Worm (Caenorhabditis elegans): ENCODE measurements around the gene nucl-1.

nucl-1 gene

ce11 chrIV:8289580-8290323 is 422 bp upstream of the nucl-1 start, which contains the start of gene daf-31 (continued):
- TF ChIP-seq unc-3 (GFP tag; conservative IDR thresholded peaks at IDR 0.05) (no peak), unc-3 (tag; optimal IDR thresholded peaks at IDR 0.05) (no peak), lim-6 (tag; optimal IDR thresholded peaks at IDR 0.05) (no peak), Y22D7AL.16 (tag; optimal IDR thresholded peaks at IDR 0.05) (no peak)

DNA sequence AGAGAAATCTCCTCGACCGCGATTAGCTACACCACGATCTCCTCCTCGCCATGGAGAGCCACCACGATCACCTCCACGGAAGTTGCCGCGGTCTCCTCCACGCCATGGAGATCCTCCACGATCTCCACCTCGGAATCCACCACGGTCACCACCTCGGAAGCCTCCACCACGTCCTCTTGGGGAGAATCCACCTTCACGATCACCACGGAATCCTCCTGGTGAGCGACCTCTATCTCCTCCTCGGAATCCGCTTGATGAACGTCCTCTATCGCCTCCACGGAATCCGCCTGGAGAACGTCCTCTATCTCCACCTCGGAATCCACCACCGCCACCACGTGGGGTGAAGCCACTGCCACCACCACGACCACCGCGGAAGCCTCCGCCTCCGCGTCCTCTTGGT is 225 bp downstream of the nucl-1 start:
- TF ChIP-seq ztf-16 (tag; optimal IDR thresholded peaks at IDR 0.05): no peak
- TF ChIP-seq mec-3 (tag; optimal IDR thresholded peaks at IDR 0.05; ENCODE audit: borderline replicate concordance): no peak
- TF ChIP-seq unc-55 (GFP tag; optimal IDR thresholded peaks at IDR 0.05): no peak
- TF ChIP-seq ref-2 (tag; optimal IDR thresholded peaks at IDR 0.05): no peak
- TF ChIP-seq che-1 (tag; optimal IDR thresholded peaks at IDR 0.05): no peak
- TF ChIP-seq pqm-1 (tag; optimal IDR thresholded peaks at IDR 0.05): no peak
- TF ChIP-seq F13H6.1 (tag; optimal IDR thresholded peaks at IDR 0.05): no peak
- TF ChIP-seq pha-2 (tag; optimal IDR thresholded peaks at IDR 0.05): no peak
- TF ChIP-seq ceh-48 (tag; optimal IDR thresholded peaks at IDR 0.05): no peak
- no peak for TF ChIP-seq nhr-11 (tag; optimal IDR thresholded peaks at IDR 0.05)
- no peak for TF ChIP-seq unc-42 (tag; optimal IDR thresholded peaks at IDR 0.05)
- TF ChIP-seq ahr-1 (tag; optimal IDR thresholded peaks at IDR 0.05): no peak
- TF ChIP-seq ceh-31 (tag; optimal IDR thresholded peaks at IDR 0.05): no peak
- TF ChIP-seq sox-2 (GFP tag; IDR thresholded peaks at IDR 0.05): no peak
- no peak for TF ChIP-seq C08G9.2 (tag; optimal IDR thresholded peaks at IDR 0.05)

ce11 chrIV:8287287-8287686 is 2.0 kb downstream of the nucl-1 start:
- no peak for TF ChIP-seq elt-4 (tag; optimal IDR thresholded peaks at IDR 0.05)
- no peak for TF ChIP-seq tbx-7 (tag; optimal IDR thresholded peaks at IDR 0.05)
- no peak for TF ChIP-seq fkh-10 (GFP tag; optimal IDR thresholded peaks at IDR 0.05)
- no peak for TF ChIP-seq che-1 (tag; optimal IDR thresholded peaks at IDR 0.05)
- TF ChIP-seq npax-4 (tag; optimal IDR thresholded peaks at IDR 0.05): no peak
- no peak for TF ChIP-seq eyg-1 (tag; optimal IDR thresholded peaks at IDR 0.05)
- no peak for TF ChIP-seq mec-3 (tag; optimal IDR thresholded peaks at IDR 0.05; ENCODE audit: borderline replicate concordance)
- no peak for TF ChIP-seq lim-6 (tag; optimal IDR thresholded peaks at IDR 0.05)
- TF ChIP-seq gmeb-2 (tag; optimal IDR thresholded peaks at IDR 0.05): no peak
- TF ChIP-seq hlh-6 (tag; optimal IDR thresholded peaks at IDR 0.05): no peak
- no peak for TF ChIP-seq ceh-30 (tag; optimal IDR thresholded peaks at IDR 0.05)
- TF ChIP-seq dmd-4 (tag; optimal IDR thresholded peaks at IDR 0.05; ENCODE audit: borderline replicate concordance): no peak

- TF ChIP-seq pag-3 (tag; optimal IDR thresholded peaks at IDR 0.05; ENCODE audit: borderline replicate concordance) (no peak), ttx-3 (tag; optimal IDR thresholded peaks at IDR 0.05) (no peak), tbx-2 (tag; optimal IDR thresholded peaks at IDR 0.05) (no peak), sox-2 (GFP tag; IDR thresholded peaks at IDR 0.05) (no peak), ceh-45 (GFP tag; IDR thresholded peaks at IDR 0.05) (no peak), rnt-1 (tag; optimal IDR thresholded peaks at IDR 0.05) (no peak), hlh-6 (tag; optimal IDR thresholded peaks at IDR 0.05) (no peak), dmd-4 (tag; optimal IDR thresholded peaks at IDR 0.05; ENCODE audit: borderline replicate concordance) (no peak), pha-4 (tag; optimal IDR thresholded peaks at IDR 0.05) (no peak)
Observed at ce11 chrIV:8286352-8286751, 3.0 kb downstream of the nucl-1 start, which contains the start of gene K07H8.9. Gene K07H8.9, minus strand, starts transcription at chrIV:8286476.

ce11 chrIV:8283214-8283613 is 6.1 kb downstream of the nucl-1 start:
- TF ChIP-seq hlh-15 (tag; optimal IDR thresholded peaks at IDR 0.05) (no peak), ceh-22 (tag; optimal IDR thresholded peaks at IDR 0.05) (no peak), ceh-34 (tag; optimal IDR thresholded peaks at IDR 0.05) (no peak), ztf-16 (tag; optimal IDR thresholded peaks at IDR 0.05) (no peak), syd-9 (tag; optimal IDR thresholded peaks at IDR 0.05) (no peak), eyg-1 (tag; optimal IDR thresholded peaks at IDR 0.05) (no peak), ceh-31 (tag; optimal IDR thresholded peaks at IDR 0.05) (no peak), odd-2 (tag; optimal IDR thresholded peaks at IDR 0.05) (no peak), pha-2 (tag; optimal IDR thresholded peaks at IDR 0.05) (no peak), fkh-6 (tag; optimal IDR thresholded peaks at IDR 0.05) (no peak), nhr-11 (tag; optimal IDR thresholded peaks at IDR 0.05) (no peak), K02D7.2 (tag; optimal IDR thresholded peaks at IDR 0.05) (no peak), gmeb-2 (tag; optimal IDR thresholded peaks at IDR 0.05) (no peak), ceh-14 (tag; optimal IDR thresholded peaks at IDR 0.05) (no peak)
